Worm (Caenorhabditis elegans): Measurements from ENCODE around the gene C32D5.7.

The C32D5.7 gene

DNA sequence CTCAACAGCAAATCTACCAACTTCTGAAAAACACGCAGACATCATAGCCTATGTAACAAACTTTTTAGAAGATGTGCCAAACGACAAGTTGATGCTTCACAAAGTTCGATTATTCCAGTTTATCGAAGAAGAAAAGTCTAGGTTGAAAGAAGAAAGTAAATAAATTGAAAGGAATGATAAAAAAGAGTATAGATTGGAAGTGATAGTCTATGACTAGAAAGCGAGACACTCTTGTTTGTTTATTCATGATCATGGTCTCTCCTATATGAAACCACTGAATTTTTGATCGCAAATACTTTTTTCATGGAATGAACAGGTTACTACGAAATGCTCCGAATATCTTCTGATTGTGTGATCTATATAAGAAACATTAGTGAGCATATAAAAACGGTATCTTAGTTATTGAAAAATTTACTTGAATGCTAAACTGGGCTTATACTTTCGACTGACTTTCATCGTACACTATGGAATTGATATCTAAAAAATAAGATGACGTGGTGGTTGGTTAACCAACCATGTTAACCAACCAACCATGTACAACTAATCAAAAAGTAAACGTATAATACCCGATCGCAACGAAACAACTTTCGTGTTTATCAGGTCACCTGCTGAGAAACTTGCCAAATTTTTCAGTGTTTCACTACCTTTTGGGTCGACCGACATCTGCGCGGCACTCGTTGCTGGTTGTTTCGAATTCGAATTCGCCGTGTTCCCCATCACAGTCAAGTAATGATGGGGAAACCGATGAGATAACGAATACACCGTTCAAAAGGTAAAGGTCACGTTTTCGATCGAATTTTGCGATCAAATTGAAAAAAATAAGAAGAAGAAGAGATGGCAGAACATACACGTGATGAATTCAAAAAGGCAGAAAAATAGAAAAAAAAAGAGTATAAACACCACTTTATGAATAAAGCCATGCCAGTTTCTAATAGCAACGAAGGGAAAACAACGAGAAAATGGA, 5.6 kb upstream of the C32D5.7 start, which contains the start of gene C32D5.8:
Gene C32D5.8 (minus strand): TSS at position 770 of the 964 bp plus-strand sequence.
- TF ChIP-seq C34F6.9 (tag; optimal IDR thresholded peaks at IDR 0.05): no peak
- no peak for TF ChIP-seq sem-4 (tag; optimal IDR thresholded peaks at IDR 0.05)
- no peak for TF ChIP-seq aly-2 (tag; optimal IDR thresholded peaks at IDR 0.05)
- TF ChIP-seq peb-1 (tag; optimal IDR thresholded peaks at IDR 0.05): no peak
- TF ChIP-seq mdl-1 (tag; optimal IDR thresholded peaks at IDR 0.05): no peak
- TF ChIP-seq ceh-16 (tag; optimal IDR thresholded peaks at IDR 0.05): peak; percentile 57
- peak; percentile 12 for TF ChIP-seq ztf-4 (tag; optimal IDR thresholded peaks at IDR 0.05)
- TF ChIP-seq nhr-12 (tag; optimal IDR thresholded peaks at IDR 0.05): no peak
- no peak for TF ChIP-seq ZK546.5 (tag; optimal IDR thresholded peaks at IDR 0.05)
- peak; percentile 38 for TF ChIP-seq ama-1 (optimal IDR thresholded peaks at IDR 0.05)
- TF ChIP-seq unc-62 (GFP tag; optimal IDR thresholded peaks at IDR 0.05): no peak
- TF ChIP-seq Y55F3AM.14 (GFP tag; optimal IDR thresholded peaks at IDR 0.05): no peak
- no peak for TF ChIP-seq F13H6.1 (tag; optimal IDR thresholded peaks at IDR 0.05)
- no peak for TF ChIP-seq lin-39 (tag; optimal IDR thresholded peaks at IDR 0.05)
- no peak for TF ChIP-seq elt-3 (tag; optimal IDR thresholded peaks at IDR 0.05)
- peak in 1 of 2 experiments; percentile 4 for TF ChIP-seq lsy-2 (tag; optimal IDR thresholded peaks at IDR 0.05)
- TF ChIP-seq nhr-11 (tag; optimal IDR thresholded peaks at IDR 0.05): no peak
- TF ChIP-seq skn-1 (tag; optimal IDR thresholded peaks at IDR 0.05): no peak
- TF ChIP-seq nhr-10 (tag; optimal IDR thresholded peaks at IDR 0.05): no peak
- no peak for TF ChIP-seq R02D3.7 (tag; optimal IDR thresholded peaks at IDR 0.05)
- no peak for TF ChIP-seq ztf-11 (tag; optimal IDR thresholded peaks at IDR 0.05)
- TF ChIP-seq crh-2 (tag; optimal IDR thresholded peaks at IDR 0.05): peak; percentile 33
- no peak for TF ChIP-seq elt-1 (tag; optimal IDR thresholded peaks at IDR 0.05)
- TF ChIP-seq zag-1 (tag; optimal IDR thresholded peaks at IDR 0.05): no peak
- TF ChIP-seq ceh-82 (tag; optimal IDR thresholded peaks at IDR 0.05): no peak
- TF ChIP-seq nhr-6 (tag; optimal IDR thresholded peaks at IDR 0.05): no peak
- no peak for TF ChIP-seq egl-27 (tag; optimal IDR thresholded peaks at IDR 0.05)
- TF ChIP-seq nhr-129 (tag; optimal IDR thresholded peaks at IDR 0.05): no peak
- TF ChIP-seq mab-5 (tag; optimal IDR thresholded peaks at IDR 0.05): no peak
- peak; percentile 10 for TF ChIP-seq sma-3 (GFP tag; optimal IDR thresholded peaks at IDR 0.05)
- no peak for TF ChIP-seq dmd-4 (tag; optimal IDR thresholded peaks at IDR 0.05)
- no peak for TF ChIP-seq unc-55 (GFP tag; optimal IDR thresholded peaks at IDR 0.05)
- TF ChIP-seq nhr-21 (tag; optimal IDR thresholded peaks at IDR 0.05): peak; percentile 51
- no peak for TF ChIP-seq snpc-4 (tag; optimal IDR thresholded peaks at IDR 0.05)
- no peak for TF ChIP-seq ztf-1 (GFP tag; conservative IDR thresholded peaks at IDR 0.05)
- no peak for TF ChIP-seq lin-11 (tag; optimal IDR thresholded peaks at IDR 0.05)
- TF ChIP-seq mbf-1 (tag; optimal IDR thresholded peaks at IDR 0.05): no peak
- TF ChIP-seq nhr-77 (tag; optimal IDR thresholded peaks at IDR 0.05): no peak
- peak; percentile 45 for TF ChIP-seq blmp-1 (tag; optimal IDR thresholded peaks at IDR 0.05; ENCODE audit: insufficient read depth)
- no peak for TF ChIP-seq unc-39 (tag; optimal IDR thresholded peaks at IDR 0.05)
- TF ChIP-seq gmeb-1 (tag; optimal IDR thresholded peaks at IDR 0.05): no peak
- peak; percentile 48 for TF ChIP-seq sma-9 (GFP tag; optimal IDR thresholded peaks at IDR 0.05)
- TF ChIP-seq sma-9 (tag; optimal IDR thresholded peaks at IDR 0.05): no peak
- TF ChIP-seq nhr-23 (tag; optimal IDR thresholded peaks at IDR 0.05): no peak
- no peak for TF ChIP-seq alr-1 (tag; optimal IDR thresholded peaks at IDR 0.05)
- peak; percentile 23 for TF ChIP-seq fos-1 (tag; optimal IDR thresholded peaks at IDR 0.05)
- TF ChIP-seq nhr-25 (tag; optimal IDR thresholded peaks at IDR 0.05): peak; percentile 79
- no peak for TF ChIP-seq lin-13 (GFP tag; optimal IDR thresholded peaks at IDR 0.05)
- TF ChIP-seq nhr-237 (tag; optimal IDR thresholded peaks at IDR 0.05): no peak

All from whole organism, L2 larva.